Worm (Caenorhabditis elegans) whole organism, dauer: Measurements from ENCODE around the gene C38C3.3.

ENCODE experiments used
- unc-62 ChIP-seq: sonication (generic microtip); optimal IDR thresholded peaks from 2 replicates; lab custom pipeline; 2017; ENCODE audit warnings: missing biosample characterization, missing genetic modification reagents, missing genetic modification characterization

The C38C3.3 gene

DNA sequence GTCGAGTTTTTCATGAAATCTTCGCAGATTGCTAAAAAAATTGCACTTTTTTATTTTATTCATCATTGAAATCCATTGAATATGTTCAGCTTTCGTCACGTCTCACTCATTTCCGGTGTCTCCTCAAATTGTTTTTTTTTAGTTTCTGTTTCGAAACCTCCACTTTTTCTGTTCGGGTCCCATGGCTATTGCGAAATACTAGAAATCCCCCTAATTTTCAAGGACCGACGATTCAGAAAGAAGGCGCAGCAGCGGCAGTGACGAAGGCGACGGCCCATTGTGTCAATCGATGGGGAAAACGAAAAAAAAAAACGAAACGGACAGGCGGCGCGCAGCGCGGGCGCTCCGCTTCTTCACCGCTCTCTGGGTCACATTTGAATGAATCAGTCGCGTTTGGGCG lies 23.5 kb upstream of the C38C3.3 start:
- TF ChIP-seq unc-62 (GFP tag; lab: Kevin White, UChicago) = no peak

DNA sequence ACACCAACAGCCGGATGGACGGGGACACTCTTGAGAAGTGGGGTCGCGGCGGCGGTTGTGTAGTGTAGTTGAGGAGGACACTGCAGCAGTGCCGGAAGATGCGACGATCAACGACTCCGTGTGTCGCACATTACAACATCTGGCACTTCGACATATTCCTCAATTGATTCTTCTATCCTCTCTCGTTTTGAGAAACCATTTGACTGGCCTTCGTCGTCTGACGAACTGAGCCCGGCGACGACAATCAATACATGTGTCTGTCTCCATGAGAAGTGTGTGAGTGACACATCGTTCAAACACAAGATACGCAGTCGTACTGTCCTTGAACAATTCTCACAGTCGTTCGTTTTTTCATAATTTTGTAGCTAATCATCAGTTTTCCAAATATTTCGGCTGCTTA lies 22.9 kb upstream of the C38C3.3 start:
- no peak for TF ChIP-seq unc-62 (GFP tag; lab: Kevin White, UChicago)

DNA sequence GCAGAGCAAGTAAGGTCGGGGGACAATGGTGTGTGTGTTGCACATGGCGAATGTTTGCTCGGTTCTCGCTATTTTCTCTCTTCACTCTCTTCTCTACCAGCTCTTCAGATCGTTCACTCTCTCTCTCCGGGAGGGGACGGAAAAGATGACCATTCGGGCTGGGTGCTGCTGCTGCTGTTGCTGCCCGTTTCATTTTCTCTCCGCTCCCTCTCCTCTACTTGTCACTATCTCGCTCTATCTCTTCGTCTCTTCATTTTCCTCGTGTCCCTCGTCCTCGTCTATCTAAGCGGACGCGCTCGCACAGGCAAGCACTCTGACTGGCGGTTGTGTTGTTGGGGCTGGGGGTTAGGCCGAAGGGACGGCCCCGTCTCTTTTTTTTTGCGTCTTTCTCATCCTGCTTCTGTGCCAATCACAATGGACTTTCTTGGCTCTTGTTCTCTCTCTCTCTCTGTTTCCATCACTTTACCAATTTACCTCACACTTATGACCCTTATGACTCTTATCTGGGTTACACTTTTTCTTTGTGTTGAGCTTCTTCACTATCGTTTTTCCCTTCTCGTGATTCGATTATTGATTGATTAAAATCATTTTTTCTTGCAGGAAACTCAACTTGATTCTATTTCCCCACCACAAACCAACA lies 20.8 kb upstream of the C38C3.3 start, which contains the start of the genes F53E2.2 and unc-60:
TSS of gene F53E2.2 (plus strand) at position 601 of the 640 bp plus-strand sequence.
TSS of gene unc-60 (plus strand) at position 601 of the 640 bp plus-strand sequence.
- no peak for TF ChIP-seq unc-62 (GFP tag; lab: Kevin White, UChicago)

DNA sequence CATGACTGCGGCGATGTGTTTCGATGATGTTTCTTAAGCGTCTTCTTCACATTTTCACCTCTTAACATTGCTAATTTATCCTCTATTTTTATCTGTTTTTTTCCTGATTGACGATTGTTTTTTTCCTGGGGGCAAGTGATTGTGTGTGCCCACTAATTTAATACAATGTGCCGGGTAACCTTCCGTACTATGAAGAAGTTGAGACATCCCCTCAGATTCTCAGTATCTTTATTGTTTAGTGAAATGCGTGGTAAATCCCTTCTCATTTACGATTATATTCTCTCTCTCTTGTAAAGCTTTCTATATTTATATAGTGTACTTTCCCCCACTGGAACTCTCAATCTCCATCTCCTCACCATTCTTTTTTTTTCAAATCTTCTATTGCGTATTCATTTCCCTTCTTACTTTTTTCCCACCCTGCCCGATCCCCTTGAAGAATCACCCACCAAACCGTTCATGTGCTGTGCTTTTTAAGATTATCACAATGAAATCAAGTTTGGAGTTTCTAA lies 19.1 kb upstream of the C38C3.3 start:
- no peak for TF ChIP-seq unc-62 (GFP tag; lab: Kevin White, UChicago)

DNA sequence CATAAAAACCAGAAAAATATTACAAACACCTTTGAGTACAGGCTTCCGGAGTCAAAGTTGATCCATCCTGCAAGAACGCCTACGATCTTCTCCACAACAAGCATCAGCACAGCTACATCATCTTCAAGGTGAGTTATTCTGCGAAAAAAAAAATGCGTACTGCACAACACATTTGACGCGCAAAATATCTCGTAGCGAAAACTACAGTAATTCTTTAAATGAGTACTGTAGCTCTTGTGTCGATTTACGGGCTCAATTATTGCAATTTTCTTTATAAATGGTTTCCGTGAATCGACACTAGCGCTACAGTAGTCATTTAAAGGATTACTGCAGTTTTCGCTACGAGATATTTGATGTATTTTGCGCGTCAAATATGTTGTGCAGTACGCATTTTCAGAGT lies 18.6 kb upstream of the C38C3.3 start:
- TF ChIP-seq unc-62 (GFP tag; lab: Kevin White, UChicago) = no peak

DNA sequence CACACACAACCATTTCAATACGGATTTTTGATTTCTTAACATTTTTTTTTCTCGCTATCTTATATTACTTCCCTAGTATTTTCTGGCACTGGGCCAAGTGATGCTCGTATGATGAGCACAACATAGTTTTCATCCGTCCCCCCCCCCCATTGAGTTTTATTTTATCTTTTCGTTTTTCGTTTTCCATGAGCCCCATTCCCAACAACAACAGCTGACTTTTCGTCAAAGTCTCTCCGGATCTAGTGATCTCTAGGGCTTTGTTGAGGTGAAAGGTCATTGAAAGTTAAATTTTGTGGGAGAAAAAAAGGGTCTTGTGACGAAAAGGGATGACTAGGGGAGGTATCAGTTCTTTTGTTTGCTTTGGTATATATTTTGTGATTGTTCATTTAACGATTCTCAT lies 14.6 kb upstream of the C38C3.3 start:
- TF ChIP-seq unc-62 (GFP tag; lab: Kevin White, UChicago) = no peak

DNA sequence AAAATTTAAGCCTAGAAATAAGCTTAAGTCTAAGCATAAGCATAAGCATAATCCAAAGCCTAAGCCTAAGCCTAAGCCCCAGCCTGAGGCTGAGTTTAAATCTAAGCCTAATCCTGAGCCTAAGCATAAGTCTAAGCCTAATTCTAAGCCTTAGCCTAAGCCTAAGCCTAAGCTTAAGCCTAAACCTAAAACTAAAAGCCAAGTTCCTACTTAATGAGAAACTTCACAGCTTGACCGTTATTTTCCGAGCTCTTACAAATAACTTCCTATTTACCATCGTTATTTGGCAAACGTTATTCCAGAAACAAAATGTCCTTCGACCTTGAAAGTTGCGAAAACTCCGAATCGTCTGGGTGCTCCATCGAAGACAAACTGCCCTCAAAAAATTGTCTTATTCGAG lies 13.7 kb upstream of the C38C3.3 start, which contains the start of gene C38C3.4:
TSS of gene C38C3.4 (plus strand) at position 301 of the 400 bp plus-strand sequence.
- TF ChIP-seq unc-62 (GFP tag; lab: Kevin White, UChicago) = no peak

DNA sequence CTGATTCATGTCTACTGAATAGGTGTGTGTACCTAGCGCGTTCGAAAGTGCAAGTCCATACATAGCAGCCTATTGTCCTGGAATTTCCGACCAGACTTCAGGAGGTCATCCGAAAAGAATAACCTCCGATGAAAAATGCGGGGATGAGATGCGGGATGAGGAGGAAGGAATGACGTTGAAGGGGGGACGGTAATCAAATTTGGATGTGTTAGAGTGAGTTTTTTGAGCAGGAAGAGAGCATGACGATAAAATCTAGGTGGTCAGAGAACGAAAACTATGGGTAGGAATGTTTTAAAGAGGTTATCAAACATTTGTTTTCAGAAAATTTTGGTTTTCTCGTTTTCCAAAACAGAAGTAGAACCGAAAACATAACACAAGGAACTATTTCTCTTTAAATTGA lies 9.4 kb upstream of the C38C3.3 start:
- TF ChIP-seq unc-62 (GFP tag; lab: Kevin White, UChicago) = no peak

DNA sequence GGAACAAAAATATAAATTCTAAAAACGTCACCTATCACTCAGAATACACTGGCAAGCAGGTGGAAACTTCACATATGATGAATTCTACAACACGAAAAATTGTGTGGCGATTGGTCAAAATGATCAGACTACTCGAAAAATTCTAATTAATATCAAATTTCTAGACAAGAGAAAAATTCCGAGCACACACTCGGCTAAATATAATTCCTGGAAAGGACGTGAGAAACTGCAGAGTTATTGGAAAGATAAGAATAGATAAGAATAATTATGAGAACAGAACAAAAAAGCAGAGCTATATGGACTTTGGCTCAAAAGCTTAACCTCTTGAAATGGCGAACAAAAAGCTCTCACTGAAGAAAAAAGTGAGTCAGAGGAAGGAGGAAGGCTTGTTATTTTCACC lies 8.2 kb upstream of the C38C3.3 start:
- TF ChIP-seq unc-62 (GFP tag; lab: Kevin White, UChicago) = no peak

DNA sequence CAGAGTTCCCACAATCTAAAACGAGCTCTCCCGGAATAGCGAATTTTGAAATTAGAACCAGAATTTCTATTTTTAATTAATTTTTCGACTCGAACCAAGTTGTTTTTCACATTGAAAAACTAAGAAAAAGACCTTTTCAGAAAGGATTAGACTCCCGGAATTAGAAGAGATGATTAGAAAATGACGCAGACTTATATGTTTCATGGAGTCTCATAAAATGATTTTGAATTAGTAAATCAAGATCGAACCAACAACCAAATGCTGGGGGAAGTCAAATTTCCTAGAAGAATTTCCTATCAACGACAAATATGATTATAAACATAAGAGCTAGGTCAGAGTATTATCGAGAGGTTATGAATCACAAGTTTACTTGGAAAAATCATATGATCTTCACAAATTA lies 6.8 kb upstream of the C38C3.3 start:
- TF ChIP-seq unc-62 (GFP tag; lab: Kevin White, UChicago) = no peak

DNA sequence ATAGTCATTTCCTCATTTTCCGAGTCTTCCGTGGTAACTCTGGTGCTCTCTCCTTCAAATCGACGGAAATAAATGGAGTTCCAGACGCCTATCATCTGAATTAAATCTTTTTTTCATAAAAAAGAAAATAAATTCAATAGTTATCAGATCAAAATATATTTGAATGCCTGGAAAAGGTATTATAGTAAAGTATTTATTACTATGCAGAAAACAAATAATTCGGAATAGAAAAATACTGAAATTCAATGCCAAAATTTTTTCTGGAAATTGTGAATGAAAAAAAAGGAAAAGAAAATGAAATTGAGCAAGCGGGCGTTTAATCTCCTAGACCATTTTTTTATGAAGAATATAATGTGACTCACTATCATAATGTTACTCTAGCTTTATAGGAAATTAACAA lies 3.9 kb upstream of the C38C3.3 start, which contains the start of gene C38C3.6:
TSS of gene C38C3.6 (minus strand) at position 101 of the 400 bp plus-strand sequence.
- TF ChIP-seq unc-62 (GFP tag; lab: Kevin White, UChicago) = no peak

DNA sequence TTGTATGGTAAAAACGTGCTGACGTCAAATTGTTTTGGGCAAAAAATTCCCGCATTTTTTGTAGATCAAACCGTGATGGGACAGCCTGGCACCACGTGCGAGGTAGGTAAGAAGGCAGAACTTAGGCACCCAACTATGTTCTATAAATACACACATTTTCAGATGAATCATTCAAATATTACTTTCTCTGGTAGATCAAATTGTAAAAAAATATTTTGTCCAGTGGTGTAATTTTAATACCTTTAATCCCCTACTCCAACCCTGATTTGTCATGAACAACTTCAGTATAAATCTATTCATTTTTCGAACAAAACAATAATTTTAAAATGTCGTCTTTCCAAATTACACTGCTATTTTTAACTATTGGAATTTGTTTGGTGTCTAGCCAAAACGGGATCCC lies 965 bp upstream of the C38C3.3 start, which contains the start of gene spig-7:
TSS of gene spig-7 (plus strand) at position 301 of the 400 bp plus-strand sequence.
- no peak for TF ChIP-seq unc-62 (GFP tag; lab: Kevin White, UChicago)

DNA sequence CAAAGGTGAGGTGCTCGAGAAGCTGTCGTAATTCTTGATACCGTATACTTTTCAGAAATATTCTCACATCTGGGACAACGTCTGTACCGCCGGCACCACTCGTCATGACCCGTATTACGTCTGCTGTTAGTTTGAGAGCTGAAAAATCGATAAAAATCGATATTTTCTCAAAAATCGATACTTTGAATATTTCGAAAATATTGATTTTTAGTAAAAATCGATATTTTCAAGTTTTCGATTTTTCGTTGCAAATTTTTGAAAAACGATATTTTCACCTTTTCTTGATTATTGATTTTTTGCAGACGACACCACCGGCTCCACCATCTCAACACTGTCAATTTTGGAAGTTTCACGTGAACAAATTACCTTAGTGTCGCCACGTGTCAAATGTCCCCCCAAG lies 318 bp downstream of the C38C3.3 start:
- TF ChIP-seq unc-62 (GFP tag; lab: Kevin White, UChicago) = no peak

DNA sequence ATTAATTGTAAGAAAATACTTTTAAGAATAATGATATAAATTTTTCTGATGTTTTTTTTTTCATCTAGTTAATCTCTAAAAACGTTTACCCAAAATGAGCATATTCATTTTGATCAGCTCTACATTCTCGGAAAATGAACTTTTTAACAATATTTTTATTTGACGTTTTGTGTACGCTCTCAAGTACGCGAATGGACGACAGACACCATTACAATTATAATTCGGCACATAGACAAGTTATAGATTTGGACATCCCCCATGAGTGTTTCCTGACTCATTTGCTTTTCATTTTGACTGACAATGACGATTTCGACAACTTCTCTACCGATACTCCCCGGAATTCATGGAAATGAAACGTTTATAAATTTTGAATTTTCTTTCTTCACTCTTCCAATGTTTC lies 3.7 kb downstream of the C38C3.3 start, which contains the start of gene sru-27:
TSS of gene sru-27 (plus strand) at position 301 of the 400 bp plus-strand sequence.
- no peak for TF ChIP-seq unc-62 (GFP tag; lab: Kevin White, UChicago)

DNA sequence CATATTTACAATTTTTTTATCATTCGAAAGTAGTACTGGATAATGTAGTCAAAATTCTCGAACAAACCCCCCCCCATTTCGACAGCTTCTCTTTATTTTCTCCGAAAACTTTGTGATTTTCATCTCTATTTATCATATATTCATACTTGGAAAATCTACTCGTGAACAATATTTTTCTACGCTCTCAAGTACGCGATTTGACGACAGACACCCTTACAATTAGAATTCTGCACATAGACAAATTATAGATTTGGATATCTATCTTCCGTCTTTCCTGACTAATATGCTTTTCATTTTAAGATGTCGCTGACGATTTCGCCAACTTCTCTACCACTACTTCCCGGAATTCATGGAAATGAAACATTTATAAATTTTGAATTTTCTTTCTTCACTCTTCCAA lies 10.6 kb downstream of the C38C3.3 start, which contains the start of gene sru-28:
TSS of gene sru-28 (plus strand) at position 301 of the 400 bp plus-strand sequence.
- TF ChIP-seq unc-62 (GFP tag; lab: Kevin White, UChicago) = no peak

DNA sequence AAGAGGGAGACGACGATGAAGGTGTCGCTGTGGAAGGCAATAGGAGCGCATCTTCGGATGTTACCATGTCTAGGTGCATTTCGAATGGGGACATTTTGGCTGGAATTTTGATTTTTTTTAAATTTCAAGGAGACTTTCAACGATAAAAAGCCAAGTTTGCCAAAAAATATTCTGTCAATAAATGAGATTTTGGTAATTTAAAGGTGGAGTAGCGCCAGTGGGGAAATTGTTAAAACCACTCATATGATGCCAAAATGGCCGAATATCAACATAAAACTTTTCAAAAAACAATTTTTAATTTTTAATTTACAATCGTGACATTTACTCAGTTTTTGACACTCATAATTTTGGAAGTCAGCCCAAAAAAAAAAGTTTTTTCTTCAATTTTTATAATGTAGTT lies 16.1 kb downstream of the C38C3.3 start, which contains the start of gene nhr-260:
TSS of gene nhr-260 (minus strand) at position 101 of the 400 bp plus-strand sequence.
- TF ChIP-seq unc-62 (GFP tag; lab: Kevin White, UChicago) = no peak

DNA sequence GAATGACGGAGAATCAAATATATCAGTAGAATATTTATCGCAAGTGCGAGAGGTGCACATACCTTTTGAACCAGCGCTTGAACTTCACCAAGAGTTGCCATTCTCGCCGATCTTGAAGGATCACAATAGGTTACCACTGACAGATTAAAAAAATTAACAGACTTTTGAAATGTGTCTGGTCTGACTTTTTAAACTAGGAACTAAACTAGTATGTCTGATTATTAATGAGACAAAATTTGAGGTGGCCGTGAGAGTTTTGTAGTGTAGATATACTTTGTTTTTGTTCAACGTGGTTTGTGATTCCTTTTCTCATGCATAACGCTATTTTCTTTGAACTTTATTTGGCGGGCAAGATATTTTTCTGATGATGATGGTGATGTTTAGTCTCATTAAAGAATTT lies 26.4 kb downstream of the C38C3.3 start, which contains the start of gene str-240:
TSS of gene str-240 (minus strand) at position 101 of the 400 bp plus-strand sequence.
- no peak for TF ChIP-seq unc-62 (GFP tag; lab: Kevin White, UChicago)
